Fruit fly (Drosophila melanogaster): ENCODE results near the gene CG15012.
A peak's percentile ranks its signal among the peaks of the same experiment; 100 is the strongest.

Gene CG15012

DNA sequence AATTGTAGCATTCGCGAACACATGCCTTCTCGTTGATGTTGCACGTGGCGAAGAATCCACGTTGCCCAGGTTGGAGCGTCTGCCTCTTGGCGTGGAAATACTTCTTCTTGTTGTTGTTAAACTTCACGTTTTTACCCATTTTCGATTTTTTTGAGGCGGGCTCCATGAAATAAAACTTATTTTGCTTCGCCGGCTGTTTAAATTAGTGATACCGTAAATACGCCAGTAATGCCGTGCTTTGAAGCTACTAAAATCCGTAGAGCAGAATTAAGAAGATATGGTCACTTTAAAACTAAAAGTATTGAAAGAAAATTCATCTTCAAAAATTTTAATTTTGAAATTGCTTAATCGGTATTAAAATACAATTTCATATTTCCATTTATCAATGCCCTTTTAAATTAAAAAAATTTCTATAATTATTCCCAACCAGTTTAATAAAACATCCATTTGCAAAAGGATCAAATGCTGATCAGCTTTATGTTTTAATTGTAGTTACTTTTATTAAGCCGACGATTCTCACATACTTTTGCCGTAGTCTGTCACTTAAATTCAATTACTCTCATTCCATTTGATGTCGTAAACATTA is 30.1 kb upstream of the CG15012 start, which contains the start of gene CG15014:
CG15014 (minus strand) TSS at position 228 of the 586 bp plus-strand sequence.
- no peak for TF ChIP-seq Ets98B (GFP tag; IDR thresholded peaks at IDR 0.05)
- peak; percentile 62 for TF ChIP-seq D1 (tag; optimal IDR thresholded peaks at IDR 0.05)
- no peak for TF ChIP-seq gl (tag; optimal IDR thresholded peaks at IDR 0.05)
- TF ChIP-seq CG34367 (tag; optimal IDR thresholded peaks at IDR 0.05) = no peak

dm6 chr3L:4318677-4319580 is 26.9 kb upstream of the CG15012 start, which contains the start of gene PMP34:
PMP34 (plus strand) TSS chr3L:4318755.
- no peak for TF ChIP-seq Snoo (tag; optimal IDR thresholded peaks at IDR 0.05)
- 0 out of 2 replicates have a peak, but pooled peaks have one; percentile 15 for TF ChIP-seq CG32121 (GFP tag; IDR thresholded peaks at IDR 0.05)

DNA sequence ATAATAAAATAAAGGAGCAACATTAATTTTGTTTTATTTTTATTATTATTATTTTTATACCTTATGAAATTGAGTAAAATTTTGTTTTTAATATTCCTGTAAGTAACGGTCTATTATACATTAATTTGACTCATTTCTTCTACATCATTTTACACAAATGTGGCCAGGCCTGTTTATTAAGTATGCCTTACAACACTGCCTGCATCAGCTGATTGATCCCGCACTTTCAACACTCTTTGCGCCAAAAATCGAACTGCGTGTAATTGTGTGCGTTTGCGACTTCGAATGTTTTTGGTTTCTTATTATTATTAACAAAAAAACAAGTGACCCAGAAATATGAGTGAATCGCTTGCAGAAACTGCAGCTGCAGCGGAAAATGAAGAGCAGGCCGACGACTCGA is 21.3 kb upstream of the CG15012 start, which contains the start of gene Claspin:
Claspin (plus strand) TSS at position 185 of the 400 bp plus-strand sequence.
- peak; percentile 74 for TF ChIP-seq D1 (tag; optimal IDR thresholded peaks at IDR 0.05)
- TF ChIP-seq EcR (GFP tag; optimal IDR thresholded peaks at IDR 0.05) = no peak
- TF ChIP-seq Snoo (tag; optimal IDR thresholded peaks at IDR 0.05) = peak; percentile 15

- no peak for TF ChIP-seq EcR (GFP tag; optimal IDR thresholded peaks at IDR 0.05)
- TF ChIP-seq rn (GFP tag; IDR thresholded peaks at IDR 0.05) = no peak
- no peak for TF ChIP-seq CG8301 (tag; optimal IDR thresholded peaks at IDR 0.05)
- TF ChIP-seq CG10348 (GFP tag; IDR thresholded peaks at IDR 0.05) = no peak
- TF ChIP-seq gl (tag; optimal IDR thresholded peaks at IDR 0.05) = no peak
- no peak for TF ChIP-seq D1 (tag; optimal IDR thresholded peaks at IDR 0.05)
- TF ChIP-seq Pif1A (GFP tag; optimal IDR thresholded peaks at IDR 0.05) = no peak
- no peak for TF ChIP-seq CG9948 (tag; optimal IDR thresholded peaks at IDR 0.05)
- TF ChIP-seq CG32121 (GFP tag; IDR thresholded peaks at IDR 0.05) = no peak
- TF ChIP-seq fd96Ca (GFP tag; IDR thresholded peaks at IDR 0.05) = no peak
- no peak for TF ChIP-seq CG17806 (tag; optimal IDR thresholded peaks at IDR 0.05)
- no peak for TF ChIP-seq CG13204 (GFP tag; optimal IDR thresholded peaks at IDR 0.05)
- TF ChIP-seq Snoo (tag; optimal IDR thresholded peaks at IDR 0.05) = no peak
- TF ChIP-seq CG34367 (tag; optimal IDR thresholded peaks at IDR 0.05) = no peak
- no peak for TF ChIP-seq CG12605 (GFP tag; IDR thresholded peaks at IDR 0.05)
- no peak for TF ChIP-seq CG8159 (tag; optimal IDR thresholded peaks at IDR 0.05)
- no peak for TF ChIP-seq CG15710 (tag; optimal IDR thresholded peaks at IDR 0.05)
These were observed 18.6 kb upstream of the CG15012 start for dm6 chr3L:4310604-4311003.

DNA sequence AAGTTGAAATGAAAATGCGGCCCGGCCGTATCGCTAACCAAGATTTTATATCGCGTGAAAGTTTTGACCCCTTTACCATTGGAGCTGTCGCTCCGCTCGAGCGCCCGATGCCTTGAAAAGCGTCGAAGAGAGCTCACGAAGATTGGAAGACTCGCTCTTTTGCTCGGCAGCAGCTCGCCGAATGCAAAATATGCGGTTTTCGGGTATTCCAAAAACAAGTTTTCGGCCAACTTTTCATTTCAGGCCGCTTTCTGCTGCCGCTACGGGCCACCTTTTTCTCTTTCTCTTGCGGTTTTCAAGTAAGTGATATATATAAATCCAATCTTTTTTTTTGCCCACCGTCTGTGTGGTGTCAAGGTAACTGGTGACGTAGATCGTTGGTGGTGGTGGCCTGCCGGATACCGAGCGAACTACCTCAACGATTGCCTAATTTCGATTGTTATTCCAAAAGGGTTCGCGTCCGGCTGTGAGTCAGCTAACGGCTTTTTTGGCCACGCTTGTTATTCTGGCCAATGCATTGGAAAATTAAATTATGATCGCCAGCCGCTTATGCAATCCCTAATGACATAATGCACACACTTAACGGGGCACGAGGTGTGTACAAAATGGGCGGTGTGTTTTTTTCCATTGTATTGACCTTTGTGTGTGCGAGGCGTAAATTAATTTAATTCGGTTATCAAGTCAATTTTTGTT is 15.8 kb upstream of the CG15012 start, which contains the start of gene dyl:
dyl (minus strand) TSS at position 28 of the 693 bp plus-strand sequence.
- TF ChIP-seq rn (GFP tag; IDR thresholded peaks at IDR 0.05) (no peak), CG34367 (tag; optimal IDR thresholded peaks at IDR 0.05) (no peak), gl (tag; optimal IDR thresholded peaks at IDR 0.05) (no peak), CG8159 (tag; optimal IDR thresholded peaks at IDR 0.05) (no peak), Pif1B (GFP tag; optimal IDR thresholded peaks at IDR 0.05) (no peak), Snoo (tag; optimal IDR thresholded peaks at IDR 0.05) (peak; percentile 47), EcR (GFP tag; optimal IDR thresholded peaks at IDR 0.05) (no peak), CG8301 (tag; optimal IDR thresholded peaks at IDR 0.05) (no peak), CG12605 (GFP tag; IDR thresholded peaks at IDR 0.05) (no peak), CG32121 (GFP tag; IDR thresholded peaks at IDR 0.05) (no peak), CG4496 (GFP tag; IDR thresholded peaks at IDR 0.05) (0 out of 3 replicates have a peak, but pooled peaks have one; percentile 9)

DNA sequence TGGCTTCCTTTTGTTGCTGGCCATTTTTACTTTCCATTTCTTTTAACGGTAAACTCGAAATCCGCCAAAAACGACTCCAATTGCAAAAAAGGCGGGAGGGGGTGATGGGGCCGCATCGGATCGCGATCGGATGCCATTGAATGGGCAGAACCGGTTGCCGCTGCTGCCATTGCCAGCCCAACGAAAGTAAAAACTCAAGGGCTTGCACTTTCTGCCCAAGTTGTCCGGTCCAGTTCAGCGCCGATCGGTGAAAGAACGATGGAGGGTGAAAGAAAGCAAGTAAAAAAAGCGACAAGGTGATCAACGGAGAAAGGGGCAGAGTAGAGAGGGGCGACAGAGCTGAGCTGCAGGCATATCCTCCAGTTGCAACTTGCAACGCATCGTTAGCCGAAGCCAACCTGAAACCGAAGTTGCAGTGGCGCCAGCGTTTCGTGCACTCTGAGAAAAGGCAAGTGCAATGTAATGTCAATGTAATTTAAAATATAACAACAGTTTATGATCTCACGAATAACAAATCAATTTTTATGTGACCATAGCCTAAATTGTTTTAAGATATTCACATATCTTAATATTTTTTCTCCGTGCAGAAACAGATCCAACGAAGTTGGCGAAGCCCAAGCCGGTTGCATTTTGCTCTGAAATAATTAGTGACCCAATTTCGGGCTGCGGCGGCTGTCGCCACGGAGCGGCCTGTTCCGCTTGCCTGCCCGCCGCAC is 12.4 kb upstream of the CG15012 start:
- TF ChIP-seq Pif1B (GFP tag; optimal IDR thresholded peaks at IDR 0.05) (peak; percentile 85), CG8159 (tag; optimal IDR thresholded peaks at IDR 0.05) (peak; percentile 69), CG12605 (GFP tag; IDR thresholded peaks at IDR 0.05) (peak; percentile 89), CG14655 (GFP tag; optimal IDR thresholded peaks at IDR 0.05) (peak; percentile 89), CG4496 (GFP tag; IDR thresholded peaks at IDR 0.05) (peak; percentile 95), Snoo (tag; optimal IDR thresholded peaks at IDR 0.05) (peak; percentile 80), CG10348 (GFP tag; IDR thresholded peaks at IDR 0.05) (peak; percentile 69; the same call in 1 of the 2 replicates), CG34367 (tag; optimal IDR thresholded peaks at IDR 0.05) (peak; percentile 72), Pif1A (GFP tag; optimal IDR thresholded peaks at IDR 0.05) (peak; percentile 90), gl (tag; optimal IDR thresholded peaks at IDR 0.05) (peak; percentile 47), Ets98B (GFP tag; IDR thresholded peaks at IDR 0.05) (peak; percentile 96), CG13204 (GFP tag; optimal IDR thresholded peaks at IDR 0.05) (peak; percentile 48), EcR (GFP tag; optimal IDR thresholded peaks at IDR 0.05) (no peak), fd96Ca (GFP tag; IDR thresholded peaks at IDR 0.05) (peak; percentile 92), rn (GFP tag; IDR thresholded peaks at IDR 0.05) (peak; percentile 77), CG8301 (tag; optimal IDR thresholded peaks at IDR 0.05) (peak; percentile 93), CG15710 (tag; optimal IDR thresholded peaks at IDR 0.05) (peak; percentile 80), CG32121 (GFP tag; IDR thresholded peaks at IDR 0.05) (peak; percentile 95), CG17806 (tag; optimal IDR thresholded peaks at IDR 0.05) (peak; percentile 76), CG9948 (tag; optimal IDR thresholded peaks at IDR 0.05) (peak; percentile 48), D1 (tag; optimal IDR thresholded peaks at IDR 0.05) (peak; percentile 36)
